Fruit fly (Drosophila melanogaster) whole organism, embryonic: Measurements from ENCODE around the gene Mvl.

Experiments
- Atf-2 ChIP-seq: fragments of 200-800 bp; sonication (Bioruptor generic); optimal IDR thresholded peaks from 2 replicates; lab custom pipeline; 2016; ENCODE audit warnings: missing biosample characterization, missing genetic modification characterization
- CG10543 ChIP-seq: fragments of 200-800 bp; sonication (Bioruptor generic); optimal IDR thresholded peaks from 3 replicates; lab custom pipeline; 2017; ENCODE audit warnings: missing biosample characterization, mild to moderate bottlenecking, missing genetic modification characterization, moderate library complexity
- CG11247 ChIP-seq: fragments of 200-800 bp; sonication (Bioruptor generic); IDR thresholded peaks from 2 replicates; pipeline ENCODE4 v1.3.6; 2022; ENCODE audit warnings: missing biosample characterization, missing genetic modification characterization
- CG12299 ChIP-seq: fragments of 200-800 bp; sonication (Bioruptor generic); optimal IDR thresholded peaks from 2 replicates; lab custom pipeline; 2018; ENCODE audit warnings: missing biosample characterization, mild to moderate bottlenecking, missing genetic modification characterization
- CG13287 ChIP-seq: fragments of 200-800 bp; sonication (Bioruptor generic); IDR thresholded peaks from 2 replicates; pipeline ENCODE4 v1.3.6; 2022; ENCODE audit warnings: missing biosample characterization, missing genetic modification characterization; ENCODE audit not compliant: partially characterized antibody
- CG13424 ChIP-seq: fragments of 200-800 bp; sonication (Bioruptor generic); optimal IDR thresholded peaks from 2 replicates; lab custom pipeline; 2019; ENCODE audit warnings: missing biosample characterization, mild to moderate bottlenecking, missing genetic modification characterization, moderate library complexity
- CG13894 ChIP-seq: fragments of 200-800 bp; sonication (Bioruptor generic); optimal IDR thresholded peaks from 3 replicates; lab custom pipeline; 2018; ENCODE audit warnings: missing biosample characterization, mild to moderate bottlenecking, missing genetic modification characterization, moderate library complexity
- CG1647 ChIP-seq: fragments of 200-800 bp; sonication (Bioruptor generic); optimal IDR thresholded peaks from 3 replicates; lab custom pipeline; 2016; ENCODE audit warnings: missing biosample characterization, missing genetic modification characterization
- CG17328 ChIP-seq: fragments of 200-800 bp; sonication (Bioruptor generic); IDR thresholded peaks from 2 replicates; pipeline ENCODE4 v1.3.6; 2022; ENCODE audit warnings: missing biosample characterization, missing genetic modification characterization
- CG17829 ChIP-seq: fragments of 200-800 bp; optimal IDR thresholded peaks from 2 replicates; lab custom pipeline; 2019; ENCODE audit warnings: missing biosample characterization, mild to moderate bottlenecking, missing genetic modification characterization, moderate library complexity
- CG32532 ChIP-seq: fragments of 200-800 bp; sonication (Bioruptor generic); IDR thresholded peaks from 2 replicates; pipeline ENCODE4 v1.3.6; 2022; ENCODE audit warnings: missing biosample characterization, missing genetic modification characterization
- CG33557 ChIP-seq: fragments of 200-800 bp; sonication (Bioruptor generic); optimal IDR thresholded peaks from 2 replicates; lab custom pipeline; 2019; ENCODE audit warnings: missing biosample characterization, mild to moderate bottlenecking, missing genetic modification characterization, moderate library complexity
- CG3847 ChIP-seq: fragments of 200-800 bp; sonication (Bioruptor generic); IDR thresholded peaks from 2 replicates; pipeline ENCODE4 v1.3.6; 2022; ENCODE audit warnings: missing biosample characterization, missing genetic modification characterization
- CG4424 ChIP-seq: fragments of 200-800 bp; sonication (Bioruptor generic); optimal IDR thresholded peaks from 3 replicates; lab custom pipeline; 2016; ENCODE audit warnings: missing biosample characterization, missing genetic modification characterization
- CG6683 ChIP-seq: fragments of 200-800 bp; sonication (Bioruptor generic); optimal IDR thresholded peaks from 2 replicates; lab custom pipeline; 2017; ENCODE audit warnings: missing biosample characterization, mild to moderate bottlenecking, missing genetic modification characterization, missing genetic modification reagents
- CG7928 ChIP-seq: fragments of 200-800 bp; sonication (Bioruptor generic); optimal IDR thresholded peaks from 2 replicates; lab custom pipeline; 2017; ENCODE audit warnings: missing biosample characterization, mild to moderate bottlenecking, missing genetic modification characterization
- CG9215 ChIP-seq: fragments of 200-800 bp; sonication (Bioruptor generic); IDR thresholded peaks from 2 replicates; pipeline ENCODE4 v1.3.6; 2022; ENCODE audit warnings: missing biosample characterization, missing genetic modification characterization
- CG9609 ChIP-seq: fragments of 200-800 bp; sonication (Bioruptor generic); optimal IDR thresholded peaks from 3 replicates; lab custom pipeline; 2016; ENCODE audit warnings: missing biosample characterization, missing genetic modification characterization
- CrebB ChIP-seq: fragments of 200-800 bp; sonication (Bioruptor generic); optimal IDR thresholded peaks from 3 replicates; lab custom pipeline; 2018; ENCODE audit warnings: missing biosample characterization, mild to moderate bottlenecking, missing genetic modification characterization
- Dek ChIP-seq: fragments of 200-800 bp; sonication (Bioruptor generic); optimal IDR thresholded peaks from 3 replicates; lab custom pipeline; 2019; ENCODE audit warnings: missing biosample characterization, mild to moderate bottlenecking, missing genetic modification characterization, moderate library complexity
- Dip3 ChIP-seq: fragments of 200-800 bp; sonication (Bioruptor generic); optimal IDR thresholded peaks from 3 replicates; lab custom pipeline; 2016; ENCODE audit warnings: missing biosample characterization, missing genetic modification characterization
- Dref ChIP-seq: fragments of 200-800 bp; sonication (Bioruptor generic); IDR thresholded peaks from 2 replicates; pipeline ENCODE4 v1.3.6; 2022; ENCODE audit warnings: missing biosample characterization, missing genetic modification characterization
- Fer2 ChIP-seq: fragments of 200-800 bp; sonication (Bioruptor generic); optimal IDR thresholded peaks from 2 replicates; lab custom pipeline; 2018; ENCODE audit warnings: missing biosample characterization, mild to moderate bottlenecking, missing genetic modification characterization, moderate library complexity
- H15 ChIP-seq: fragments of 200-800 bp; sonication (Bioruptor generic); IDR thresholded peaks from 3 replicates; pipeline ENCODE4 v1.3.6; 2022; ENCODE audit warnings: missing biosample characterization, missing genetic modification characterization
- Hr3 ChIP-seq: fragments of 200-800 bp; sonication (Bioruptor generic); optimal IDR thresholded peaks from 3 replicates; lab custom pipeline; 2016; ENCODE audit warnings: missing biosample characterization, missing genetic modification characterization
- Meics ChIP-seq: fragments of 200-800 bp; sonication (Bioruptor generic); optimal IDR thresholded peaks from 2 replicates; lab custom pipeline; 2017; ENCODE audit warnings: missing biosample characterization, mild to moderate bottlenecking, missing genetic modification characterization
- Neu2 ChIP-seq: fragments of 200-800 bp; sonication (Bioruptor generic); optimal IDR thresholded peaks from 3 replicates; lab custom pipeline; 2016; ENCODE audit warnings: missing biosample characterization, missing genetic modification characterization, borderline replicate concordance
- Xbp1 ChIP-seq: fragments of 200-800 bp; sonication (Bioruptor generic); optimal IDR thresholded peaks from 3 replicates; lab custom pipeline; 2016; ENCODE audit warnings: missing biosample characterization, mild to moderate bottlenecking, missing genetic modification characterization
- Xrp1 ChIP-seq: fragments of 200-800 bp; sonication (Bioruptor generic); IDR thresholded peaks from 2 replicates; pipeline ENCODE4 v1.3.6; 2022; ENCODE audit warnings: missing biosample characterization, missing genetic modification characterization
- dm ChIP-seq: fragments of 200-800 bp; sonication (Bioruptor generic); optimal IDR thresholded peaks from 3 replicates; lab custom pipeline; 2016; ENCODE audit warnings: missing biosample characterization, missing genetic modification characterization
- dmrt99B ChIP-seq: fragments of 200-800 bp; sonication (Bioruptor generic); optimal IDR thresholded peaks from 2 replicates; lab custom pipeline; 2018; ENCODE audit warnings: missing biosample characterization, mild to moderate bottlenecking, missing genetic modification characterization, moderate library complexity
- en ChIP-seq: fragments of 200-800 bp; sonication (Bioruptor generic); optimal IDR thresholded peaks from 2 replicates; lab custom pipeline; 2016; ENCODE audit warnings: missing biosample characterization, missing genetic modification characterization
- hbn ChIP-seq: fragments of 200-800 bp; sonication (Bioruptor generic); IDR thresholded peaks from 2 replicates; pipeline ENCODE4 v1.3.6; 2022; ENCODE audit warnings: missing biosample characterization, missing genetic modification characterization; ENCODE audit not compliant: partially characterized antibody
- hth ChIP-seq: fragments of >200 bp; optimal IDR thresholded peaks from 2 replicates; lab custom pipeline; 2017; ENCODE audit warnings: inconsistent platforms
- knrl ChIP-seq: fragments of 200-800 bp; sonication (Bioruptor generic); IDR thresholded peaks from 3 replicates; pipeline ENCODE4 v1.3.6; 2022; ENCODE audit warnings: missing biosample characterization, missing genetic modification characterization; ENCODE audit not compliant: partially characterized antibody
- lab ChIP-seq: fragments of 200-800 bp; sonication (Bioruptor generic); optimal IDR thresholded peaks from 3 replicates; lab custom pipeline; 2017; ENCODE audit warnings: missing biosample characterization, missing genetic modification characterization, mild to moderate bottlenecking, moderate library complexity, missing genetic modification reagents
- org-1 ChIP-seq: fragments of 200-800 bp; sonication (Bioruptor generic); optimal IDR thresholded peaks from 2 replicates; lab custom pipeline; 2017; ENCODE audit warnings: missing biosample characterization, missing genetic modification characterization
- pfk ChIP-seq: fragments of 200-800 bp; sonication (Bioruptor generic); optimal IDR thresholded peaks from 2 replicates; lab custom pipeline; 2018; ENCODE audit warnings: missing biosample characterization, mild to moderate bottlenecking, missing genetic modification characterization, moderate library complexity
- pzg ChIP-seq: fragments of 200-800 bp; sonication (Bioruptor generic); optimal IDR thresholded peaks from 3 replicates; lab custom pipeline; 2018; ENCODE audit warnings: missing biosample characterization, mild to moderate bottlenecking, missing genetic modification characterization, moderate library complexity
- row ChIP-seq: fragments of 200-800 bp; sonication (Bioruptor generic); IDR thresholded peaks from 3 replicates; pipeline ENCODE4 v1.3.6; 2022; ENCODE audit warnings: missing biosample characterization, missing genetic modification characterization
- run ChIP-seq: fragments of 200-800 bp; sonication (Bioruptor generic); optimal IDR thresholded peaks from 3 replicates; lab custom pipeline; 2018; ENCODE audit warnings: missing biosample characterization, mild to moderate bottlenecking, missing genetic modification characterization
- seq ChIP-seq: fragments of 200-800 bp; sonication (Bioruptor generic); IDR thresholded peaks from 2 replicates; pipeline ENCODE4 v1.3.6; 2022; ENCODE audit warnings: missing biosample characterization, missing genetic modification characterization
- sob ChIP-seq: fragments of 200-800 bp; sonication (Bioruptor generic); IDR thresholded peaks from 2 replicates; pipeline ENCODE4 v1.3.6; 2022; ENCODE audit warnings: missing biosample characterization, missing genetic modification characterization
- sqz ChIP-seq: fragments of 200-800 bp; sonication (Bioruptor generic); optimal IDR thresholded peaks from 3 replicates; lab custom pipeline; 2018; ENCODE audit warnings: missing biosample characterization, mild to moderate bottlenecking, missing genetic modification characterization
- stc ChIP-seq: fragments of 200-800 bp; sonication (Bioruptor generic); IDR thresholded peaks from 2 replicates; pipeline ENCODE4 v1.3.6; 2022; ENCODE audit warnings: missing biosample characterization, missing genetic modification characterization
- stwl ChIP-seq: fragments of 200-800 bp; sonication (Bioruptor generic); optimal IDR thresholded peaks from 3 replicates; lab custom pipeline; 2018; ENCODE audit warnings: missing biosample characterization, mild to moderate bottlenecking, missing genetic modification characterization, moderate library complexity
- unpg ChIP-seq: fragments of 200-800 bp; sonication (Bioruptor generic); optimal IDR thresholded peaks from 3 replicates; lab custom pipeline; 2018; ENCODE audit warnings: missing biosample characterization, mild to moderate bottlenecking, missing genetic modification characterization, moderate library complexity
- yki ChIP-seq: fragments of >200 bp; optimal IDR thresholded peaks from 3 replicates; lab custom pipeline; 2018
- z ChIP-seq: fragments of 200-800 bp; sonication (Bioruptor generic); IDR thresholded peaks from 3 replicates; pipeline ENCODE4 v1.3.6; 2022; ENCODE audit warnings: missing biosample characterization, missing genetic modification characterization

The Mvl gene

dm6 chr3R:21064000-21064924, 3.7 kb upstream of the Mvl start, which contains the start of gene Cortactin (continued):
- TF ChIP-seq Meics (GFP tag; lab: Kevin White, UChicago) (no peak), CG17328 (no peak), Dek (tag; lab: Kevin White, UChicago) (peak; percentile 1), CG9609 (GFP tag; lab: Kevin White, UChicago) (no peak), Dip3 (GFP tag; lab: Kevin White, UChicago) (no peak), CG9215 (GFP tag; lab: Robert Waterston, UW) (no peak), CG1647 (GFP tag; lab: Kevin White, UChicago) (no peak), hbn (GFP tag; lab: Robert Waterston, UW) (peak; percentile 81), CG7928 (GFP tag; lab: Kevin White, UChicago) (no peak), z (no peak), dmrt99B (no peak), CG13894 (peak; percentile 51), run (tag; lab: Kevin White, UChicago) (no peak), CG11247 (GFP tag; lab: Robert Waterston, UW) (no peak), knrl (peak; percentile 83), CG13424 (tag; lab: Kevin White, UChicago) (no peak), pfk (GFP tag; lab: Kevin White, UChicago) (no peak), CG17829 (tag; lab: Kevin White, UChicago) (peak; percentile 10), yki (lab: Kevin White, UChicago) (no peak), row (GFP tag; lab: Robert Waterston, UW) (peak; percentile 58), pzg (GFP tag; lab: Kevin White, UChicago) (peak; percentile 94), CG13287 (peak; percentile 89; the same call in 1 of the 2 replicates), CG4424 (GFP tag; lab: Kevin White, UChicago) (no peak), hth (lab: Kevin White, UChicago) (no peak), CrebB (tag; lab: Kevin White, UChicago) (no peak), dm (GFP tag; lab: Kevin White, UChicago) (no peak), Fer2 (tag; lab: Kevin White, UChicago) (no peak), seq (GFP tag; lab: Robert Waterston, UW) (no peak), sqz (GFP tag; lab: Kevin White, UChicago) (no peak), sob (0 out of 2 replicates have a peak, but pooled peaks have one; percentile 19), stwl (tag; lab: Kevin White, UChicago) (peak; percentile 88), H15 (no peak), Atf-2 (GFP tag; lab: Kevin White, UChicago) (no peak), en (GFP tag; lab: Kevin White, UChicago) (no peak), Xrp1 (no peak), CG3847 (GFP tag; lab: Robert Waterston, UW) (peak; percentile 25; the same call in 1 of the 2 replicates), org-1 (GFP tag; lab: Kevin White, UChicago) (no peak), CG6683 (GFP tag; lab: Kevin White, UChicago) (no peak), Hr3 (peak; percentile 5), unpg (GFP tag; lab: Kevin White, UChicago) (no peak), CG12299 (no peak), Dref (GFP tag; lab: Robert Waterston, UW) (peak; percentile 100), CG32532 (GFP tag; lab: Robert Waterston, UW) (no peak), lab (GFP tag; lab: Kevin White, UChicago) (no peak), stc (GFP tag; lab: Robert Waterston, UW) (no peak), Neu2 (peak; percentile 98), CG10543 (no peak), CG33557 (GFP tag; lab: Kevin White, UChicago) (no peak), Xbp1 (GFP tag; lab: Kevin White, UChicago) (no peak)
